Worm (Caenorhabditis elegans): ENCODE measurements around the gene zmp-1.

Gene zmp-1

DNA sequence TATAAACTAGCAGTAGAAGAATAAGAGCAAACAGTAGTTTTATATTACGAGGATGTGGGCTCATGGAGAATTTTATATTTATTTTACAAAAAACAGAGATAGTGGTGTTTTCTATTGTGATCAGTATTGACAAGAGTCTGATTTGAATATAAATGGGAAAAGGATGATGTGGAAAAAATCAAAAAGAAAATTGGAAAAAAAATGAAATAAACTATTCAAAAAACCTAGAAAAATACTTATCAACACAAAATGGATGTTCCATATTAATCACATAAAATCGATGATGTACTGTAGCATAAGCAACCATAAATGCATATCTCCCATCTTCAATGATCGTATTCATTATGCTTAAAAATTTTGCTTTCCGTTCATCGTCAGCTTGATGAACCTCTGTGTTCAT, 45.9 kb downstream of the zmp-1 start, which contains the start of gene C28H8.7:
Gene C28H8.7 (minus strand): TSS at position 101 of the 400 bp plus-strand sequence.
- no peak for TF ChIP-seq hlh-30 (tag; optimal IDR thresholded peaks at IDR 0.05; ENCODE audit: insufficient read depth)

DNA sequence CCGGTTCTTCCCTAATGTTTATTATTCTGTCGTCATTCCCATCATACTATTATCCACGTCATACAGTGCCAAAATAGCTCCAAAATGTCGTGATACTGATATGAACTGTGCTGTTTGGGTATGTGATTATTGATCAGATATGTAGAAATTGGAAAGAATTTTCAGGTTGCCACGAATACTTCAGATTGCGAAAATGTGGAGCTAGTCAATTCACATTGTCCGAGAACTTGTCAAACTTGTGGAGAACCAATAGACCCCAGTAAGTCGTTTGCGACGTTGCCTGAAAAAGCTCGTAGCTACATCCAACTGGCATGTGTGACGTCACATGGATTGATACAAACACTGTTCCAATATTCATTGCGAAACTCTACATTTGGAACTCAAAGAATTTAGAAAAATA, 48.3 kb downstream of the zmp-1 start:
- TF ChIP-seq hlh-15 (tag; optimal IDR thresholded peaks at IDR 0.05) (no peak), unc-86 (tag; optimal IDR thresholded peaks at IDR 0.05) (no peak), rnt-1 (tag; optimal IDR thresholded peaks at IDR 0.05) (no peak), ceh-19 (GFP tag; optimal IDR thresholded peaks at IDR 0.05) (no peak), Y22D7AL.16 (tag; optimal IDR thresholded peaks at IDR 0.05) (no peak), che-1 (tag; optimal IDR thresholded peaks at IDR 0.05) (no peak), unc-3 (GFP tag; conservative IDR thresholded peaks at IDR 0.05) (no peak), unc-3 (tag; optimal IDR thresholded peaks at IDR 0.05) (no peak), gmeb-2 (tag; optimal IDR thresholded peaks at IDR 0.05) (no peak), ceh-2 (tag; optimal IDR thresholded peaks at IDR 0.05) (no peak), F13H6.1 (tag; optimal IDR thresholded peaks at IDR 0.05) (no peak), nhr-11 (tag; optimal IDR thresholded peaks at IDR 0.05) (no peak), ama-1 (optimal IDR thresholded peaks at IDR 0.05) (no peak), ceh-30 (tag; optimal IDR thresholded peaks at IDR 0.05) (no peak), eyg-1 (tag; optimal IDR thresholded peaks at IDR 0.05) (no peak), lin-11 (tag; optimal IDR thresholded peaks at IDR 0.05) (no peak), K09A11.1 (tag; optimal IDR thresholded peaks at IDR 0.05; ENCODE audit: insufficient read depth) (no peak), ceh-18 (tag; optimal IDR thresholded peaks at IDR 0.05) (no peak), pat-9 (tag; optimal IDR thresholded peaks at IDR 0.05) (no peak), pax-1 (tag; optimal IDR thresholded peaks at IDR 0.05) (no peak), pha-4 (tag; optimal IDR thresholded peaks at IDR 0.05) (no peak)

DNA sequence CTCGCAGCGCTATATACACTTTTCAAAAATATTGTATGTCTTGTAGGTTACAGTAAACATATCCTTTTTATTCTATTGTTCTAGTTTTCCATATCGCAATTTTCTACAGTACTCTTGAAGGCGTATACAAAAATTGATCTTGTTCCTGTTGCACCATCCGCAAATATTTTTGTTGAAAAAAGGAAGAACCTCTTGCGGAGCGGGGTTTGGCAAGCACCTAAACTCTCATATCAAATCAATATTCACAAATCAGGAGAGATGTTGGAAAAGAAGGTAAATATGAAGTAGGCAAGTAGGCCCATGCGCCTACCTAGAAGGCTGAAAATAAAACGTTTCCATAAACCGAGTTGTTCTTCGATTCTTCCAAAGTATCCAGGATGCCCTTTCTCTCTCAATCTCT, 48.7 kb downstream of the zmp-1 start, which contains the start of gene C28H8.5:
Gene C28H8.5 (plus strand): TSS at position 301 of the 400 bp plus-strand sequence.
- TF ChIP-seq pros-1 (tag; optimal IDR thresholded peaks at IDR 0.05) = no peak
- no peak for TF ChIP-seq ceh-22 (tag; optimal IDR thresholded peaks at IDR 0.05)
- no peak for TF ChIP-seq elt-4 (tag; optimal IDR thresholded peaks at IDR 0.05)
- TF ChIP-seq lim-6 (tag; optimal IDR thresholded peaks at IDR 0.05) = no peak
- TF ChIP-seq gmeb-2 (tag; optimal IDR thresholded peaks at IDR 0.05) = no peak
- TF ChIP-seq hlh-30 (tag; optimal IDR thresholded peaks at IDR 0.05; ENCODE audit: insufficient read depth) = no peak
- no peak for TF ChIP-seq lin-11 (tag; optimal IDR thresholded peaks at IDR 0.05)
- no peak for TF ChIP-seq unc-86 (tag; optimal IDR thresholded peaks at IDR 0.05)
- no peak for TF ChIP-seq ceh-30 (tag; optimal IDR thresholded peaks at IDR 0.05)
- TF ChIP-seq zip-5 (tag; optimal IDR thresholded peaks at IDR 0.05) = no peak
- TF ChIP-seq sox-4 (tag; optimal IDR thresholded peaks at IDR 0.05) = no peak
- TF ChIP-seq sox-2 (GFP tag; IDR thresholded peaks at IDR 0.05) = no peak
- no peak for TF ChIP-seq hlh-8 (tag; optimal IDR thresholded peaks at IDR 0.05)
- no peak for TF ChIP-seq unc-3 (GFP tag; conservative IDR thresholded peaks at IDR 0.05)
- TF ChIP-seq unc-3 (tag; optimal IDR thresholded peaks at IDR 0.05) = no peak
- no peak for TF ChIP-seq pat-9 (tag; optimal IDR thresholded peaks at IDR 0.05)
- no peak for TF ChIP-seq K02D7.2 (tag; optimal IDR thresholded peaks at IDR 0.05)
- TF ChIP-seq ceh-18 (tag; optimal IDR thresholded peaks at IDR 0.05) = no peak
- TF ChIP-seq pag-3 (tag; optimal IDR thresholded peaks at IDR 0.05; ENCODE audit: borderline replicate concordance) = no peak

DNA sequence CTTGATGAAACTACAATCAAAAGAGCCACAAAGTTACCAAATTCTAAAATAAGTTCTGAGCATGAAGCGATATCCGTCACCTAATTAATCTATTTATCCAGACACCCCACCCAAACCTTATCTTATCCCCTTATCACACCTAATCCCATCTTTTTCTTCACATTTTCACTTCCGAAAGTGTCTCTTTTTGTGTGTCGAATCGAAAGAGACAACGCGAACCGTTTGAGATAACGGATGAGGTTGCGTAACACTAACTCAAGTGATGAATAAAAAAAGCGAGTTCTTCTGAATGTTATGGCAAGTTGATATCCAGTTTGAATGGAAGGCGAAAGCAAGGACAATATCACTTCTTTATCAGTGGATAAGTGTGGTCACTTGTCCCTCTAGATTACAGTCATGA, 49.2 kb downstream of the zmp-1 start:
- TF ChIP-seq ceh-6 (GFP tag; optimal IDR thresholded peaks at IDR 0.05) (no peak), npax-4 (tag; optimal IDR thresholded peaks at IDR 0.05) (no peak)

DNA sequence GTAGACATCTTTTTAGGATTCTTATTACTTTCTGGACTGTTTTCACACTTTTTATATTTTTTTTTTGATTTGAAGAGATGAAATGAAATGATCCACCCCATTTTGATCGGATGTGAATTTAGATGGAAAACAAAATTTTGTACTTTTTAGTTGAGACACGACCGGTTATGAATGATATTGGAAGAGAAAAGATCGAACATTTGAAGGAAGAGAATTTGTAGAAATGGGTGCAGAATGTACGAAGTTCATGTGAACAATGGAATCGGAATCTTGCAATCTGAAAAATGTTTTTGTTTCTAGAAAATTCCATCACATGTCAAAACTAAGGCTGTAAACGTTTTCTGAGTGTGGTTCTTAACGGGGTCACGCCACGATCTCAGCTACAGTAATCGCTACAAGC, 49.9 kb downstream of the zmp-1 start, which contains the start of gene F01F1.14:
Gene F01F1.14 (minus strand): TSS at position 101 of the 400 bp plus-strand sequence.
- TF ChIP-seq sox-2 (GFP tag; IDR thresholded peaks at IDR 0.05) = no peak
- TF ChIP-seq ref-2 (tag; optimal IDR thresholded peaks at IDR 0.05) = no peak
- TF ChIP-seq Y22D7AL.16 (tag; optimal IDR thresholded peaks at IDR 0.05) = no peak
- TF ChIP-seq unc-86 (tag; optimal IDR thresholded peaks at IDR 0.05) = no peak
- TF ChIP-seq pqm-1 (tag; optimal IDR thresholded peaks at IDR 0.05) = no peak
- TF ChIP-seq ztf-16 (tag; optimal IDR thresholded peaks at IDR 0.05) = no peak
- TF ChIP-seq unc-3 (GFP tag; conservative IDR thresholded peaks at IDR 0.05) = no peak
- TF ChIP-seq unc-3 (tag; optimal IDR thresholded peaks at IDR 0.05) = no peak
- no peak for TF ChIP-seq madf-2 (tag; optimal IDR thresholded peaks at IDR 0.05)
- TF ChIP-seq che-1 (tag; optimal IDR thresholded peaks at IDR 0.05) = no peak
- TF ChIP-seq hlh-8 (tag; optimal IDR thresholded peaks at IDR 0.05) = no peak
- no peak for TF ChIP-seq T23F11.4 (GFP tag; optimal IDR thresholded peaks at IDR 0.05)
- no peak for TF ChIP-seq ceh-34 (tag; optimal IDR thresholded peaks at IDR 0.05)

Measured in whole organism, late embryonic.